Fruit fly (Drosophila melanogaster) whole organism, embryonic: Measurements from ENCODE around the gene Lrrk.

Experiments used
- Asciz ChIP-seq: fragments of 200-800 bp; sonication (Bioruptor generic); optimal IDR thresholded peaks from 2 replicates; lab custom pipeline; 2017; ENCODE audit warnings: missing biosample characterization, mild to moderate bottlenecking, missing genetic modification characterization, missing genetic modification reagents
- Atf-2 ChIP-seq: fragments of 200-800 bp; sonication (Bioruptor generic); optimal IDR thresholded peaks from 2 replicates; lab custom pipeline; 2016; ENCODE audit warnings: missing biosample characterization, missing genetic modification characterization
- Bgb ChIP-seq: fragments of 200-800 bp; sonication (Bioruptor generic); IDR thresholded peaks from 2 replicates; pipeline ENCODE4 v1.3.6; 2022; ENCODE audit warnings: missing biosample characterization, missing genetic modification characterization; ENCODE audit not compliant: partially characterized antibody
- CG10147 ChIP-seq: fragments of 200-800 bp; sonication (Bioruptor generic); optimal IDR thresholded peaks from 2 replicates; lab custom pipeline; 2019; ENCODE audit warnings: missing biosample characterization, mild to moderate bottlenecking, missing genetic modification characterization, moderate library complexity
- CG10565 ChIP-seq: fragments of 200-800 bp; sonication (Bioruptor generic); optimal IDR thresholded peaks from 3 replicates; lab custom pipeline; 2016; ENCODE audit warnings: missing biosample characterization, mild to moderate bottlenecking, missing genetic modification characterization
- CG11247 ChIP-seq: fragments of 200-800 bp; sonication (Bioruptor generic); IDR thresholded peaks from 2 replicates; pipeline ENCODE4 v1.3.6; 2022; ENCODE audit warnings: missing biosample characterization, missing genetic modification characterization
- CG11695 ChIP-seq: fragments of 200-800 bp; sonication (Bioruptor generic); IDR thresholded peaks from 3 replicates; pipeline ENCODE4 v1.3.6; 2022; ENCODE audit warnings: missing biosample characterization, missing genetic modification characterization
- CG12391 ChIP-seq: fragments of 200-800 bp; sonication (Bioruptor generic); optimal IDR thresholded peaks from 3 replicates; lab custom pipeline; 2018; ENCODE audit warnings: missing biosample characterization, mild to moderate bottlenecking, missing genetic modification characterization, moderate library complexity
- CG13624 ChIP-seq: fragments of 200-800 bp; sonication (Bioruptor generic); optimal IDR thresholded peaks from 2 replicates; lab custom pipeline; 2016; ENCODE audit warnings: missing biosample characterization, missing genetic modification characterization
- CG15269 ChIP-seq: fragments of 200-800 bp; sonication (Bioruptor generic); optimal IDR thresholded peaks from 2 replicates; lab custom pipeline; 2018; ENCODE audit warnings: missing biosample characterization, mild to moderate bottlenecking, missing genetic modification characterization, moderate library complexity
- CG31224 ChIP-seq: fragments of 200-800 bp; sonication (Bioruptor generic); IDR thresholded peaks from 2 replicates; pipeline ENCODE4 v1.3.6; 2022; ENCODE audit warnings: missing biosample characterization, missing genetic modification characterization
- CG3995 ChIP-seq: fragments of 200-800 bp; sonication (Bioruptor generic); optimal IDR thresholded peaks from 3 replicates; lab custom pipeline; 2016; ENCODE audit warnings: missing biosample characterization, missing genetic modification characterization
- CG42726 ChIP-seq: fragments of 200-800 bp; sonication (Bioruptor generic); IDR thresholded peaks from 2 replicates; pipeline ENCODE4 v1.3.6; 2022; ENCODE audit warnings: missing biosample characterization, missing genetic modification characterization; ENCODE audit not compliant: partially characterized antibody
- CG4282 ChIP-seq: fragments of 200-800 bp; sonication (Bioruptor generic); optimal IDR thresholded peaks from 2 replicates; lab custom pipeline; 2016; ENCODE audit warnings: missing biosample characterization, missing genetic modification characterization
- CG7963 ChIP-seq: fragments of 200-800 bp; sonication (Bioruptor generic); IDR thresholded peaks from 3 replicates; pipeline ENCODE4 v1.3.6; 2022; ENCODE audit warnings: missing biosample characterization, missing genetic modification characterization; ENCODE audit not compliant: partially characterized antibody
- CG8281 ChIP-seq: fragments of 200-800 bp; sonication (Bioruptor generic); optimal IDR thresholded peaks from 2 replicates; lab custom pipeline; 2018; ENCODE audit warnings: missing biosample characterization, mild to moderate bottlenecking, missing genetic modification characterization, moderate library complexity
- CkIIα-i1 ChIP-seq: fragments of 200-800 bp; sonication (Bioruptor generic); IDR thresholded peaks from 2 replicates; pipeline ENCODE4 v1.3.6; 2022; ENCODE audit warnings: missing biosample characterization, missing genetic modification characterization
- D19B ChIP-seq: fragments of 200-800 bp; sonication (Bioruptor generic); optimal IDR thresholded peaks from 2 replicates; lab custom pipeline; 2017; ENCODE audit warnings: missing biosample characterization, mild to moderate bottlenecking, missing genetic modification characterization
- Dbx ChIP-seq: fragments of 200-800 bp; sonication (Bioruptor generic); IDR thresholded peaks from 3 replicates; pipeline ENCODE4 v1.3.6; 2022; ENCODE audit warnings: missing biosample characterization, missing genetic modification characterization
- Dek ChIP-seq: fragments of 200-800 bp; sonication (Bioruptor generic); optimal IDR thresholded peaks from 3 replicates; lab custom pipeline; 2019; ENCODE audit warnings: missing biosample characterization, mild to moderate bottlenecking, missing genetic modification characterization, moderate library complexity
- HLH3B ChIP-seq: fragments of 200-800 bp; sonication (Bioruptor generic); IDR thresholded peaks from 2 replicates; pipeline ENCODE4 v1.3.6; 2022; ENCODE audit warnings: missing biosample characterization, missing genetic modification characterization
- Max ChIP-seq: fragments of 200-800 bp; sonication (Bioruptor generic); optimal IDR thresholded peaks from 2 replicates; lab custom pipeline; 2016; ENCODE audit warnings: missing biosample characterization, mild to moderate bottlenecking, missing genetic modification characterization
- Mrtf ChIP-seq: fragments of 200-800 bp; sonication (Bioruptor generic); IDR thresholded peaks from 3 replicates; pipeline ENCODE4 v1.3.6; 2022; ENCODE audit warnings: missing biosample characterization, missing genetic modification characterization
- NC2α ChIP-seq: fragments of 200-800 bp; sonication (Bioruptor generic); optimal IDR thresholded peaks from 2 replicates; lab custom pipeline; 2016; ENCODE audit warnings: missing biosample characterization, missing genetic modification characterization
- NFAT ChIP-seq: fragments of 200-800 bp; sonication (Bioruptor generic); IDR thresholded peaks from 2 replicates; pipeline ENCODE4 v1.3.6; 2022; ENCODE audit warnings: missing biosample characterization, missing genetic modification characterization
- Nf-YA ChIP-seq: fragments of 200-800 bp; sonication (Bioruptor generic); IDR thresholded peaks from 2 replicates; pipeline ENCODE4 v1.3.6; 2022; ENCODE audit warnings: missing biosample characterization, missing genetic modification characterization
- Sox100B ChIP-seq: fragments of 200-800 bp; sonication (Bioruptor generic); optimal IDR thresholded peaks from 3 replicates; lab custom pipeline; 2018; ENCODE audit warnings: missing biosample characterization, mild to moderate bottlenecking, missing genetic modification characterization
- Ssrp ChIP-seq: fragments of 200-800 bp; sonication (Bioruptor generic); optimal IDR thresholded peaks from 2 replicates; lab custom pipeline; 2018; ENCODE audit warnings: missing biosample characterization, mild to moderate bottlenecking, missing genetic modification characterization, moderate library complexity
- amos ChIP-seq: fragments of 200-800 bp; sonication (Bioruptor generic); IDR thresholded peaks from 2 replicates; pipeline ENCODE4 v1.3.6; 2022; ENCODE audit warnings: missing biosample characterization, missing genetic modification characterization; ENCODE audit not compliant: partially characterized antibody
- az2 ChIP-seq: fragments of 200-800 bp; sonication (Bioruptor generic); optimal IDR thresholded peaks from 3 replicates; lab custom pipeline; 2016; ENCODE audit warnings: missing biosample characterization, missing genetic modification characterization
- bigmax ChIP-seq: fragments of 200-800 bp; sonication (Bioruptor generic); optimal IDR thresholded peaks from 2 replicates; lab custom pipeline; 2018; ENCODE audit warnings: missing biosample characterization, mild to moderate bottlenecking, missing genetic modification characterization
- bsh ChIP-seq, 2 experiments: fragments of 200-800 bp; sonication (Bioruptor generic); optimal IDR thresholded peaks; 2 replicates each; lab custom pipeline; 2017 to 2018; ENCODE audit warnings: mild to moderate bottlenecking in 2 of 2, missing biosample characterization in 2 of 2, missing genetic modification characterization in 2 of 2, moderate library complexity in 1 of 2
- btn ChIP-seq: fragments of 200-800 bp; sonication (Bioruptor generic); optimal IDR thresholded peaks from 2 replicates; lab custom pipeline; 2016; ENCODE audit warnings: missing biosample characterization, missing genetic modification characterization
- chn ChIP-seq: fragments of 200-800 bp; sonication (Bioruptor generic); optimal IDR thresholded peaks from 2 replicates; lab custom pipeline; 2016; ENCODE audit warnings: missing biosample characterization, missing genetic modification characterization
- esg ChIP-seq: fragments of 200-800 bp; sonication (Bioruptor generic); conservative IDR thresholded peaks from 2 replicates; pipeline ENCODE4 v1.3.6; 2022; ENCODE audit warnings: missing biosample characterization, missing genetic modification characterization
- fd64A ChIP-seq: fragments of 200-800 bp; sonication (Bioruptor generic); optimal IDR thresholded peaks from 3 replicates; lab custom pipeline; 2018; ENCODE audit warnings: missing biosample characterization, mild to moderate bottlenecking, missing genetic modification characterization
- gro ChIP-seq: fragments of 200-800 bp; sonication (Bioruptor generic); optimal IDR thresholded peaks from 2 replicates; lab custom pipeline; 2016; ENCODE audit warnings: missing biosample characterization, missing genetic modification characterization
- kah ChIP-seq: fragments of 200-800 bp; sonication (Bioruptor generic); optimal IDR thresholded peaks from 2 replicates; lab custom pipeline; 2018; ENCODE audit warnings: missing biosample characterization, mild to moderate bottlenecking, missing genetic modification characterization
- luna ChIP-seq: fragments of 200-800 bp; sonication (Bioruptor generic); optimal IDR thresholded peaks from 2 replicates; lab custom pipeline; 2016; ENCODE audit warnings: missing biosample characterization, missing genetic modification characterization
- nerfin-1 ChIP-seq: fragments of 200-800 bp; sonication (Bioruptor generic); optimal IDR thresholded peaks from 3 replicates; lab custom pipeline; 2019; ENCODE audit warnings: missing biosample characterization, mild to moderate bottlenecking, missing genetic modification characterization, moderate library complexity
- nom ChIP-seq: fragments of 200-800 bp; sonication (Bioruptor generic); optimal IDR thresholded peaks from 2 replicates; lab custom pipeline; 2017; ENCODE audit warnings: missing biosample characterization, missing genetic modification characterization, mild to moderate bottlenecking, moderate library complexity, missing genetic modification reagents
- prd ChIP-seq, 3 experiments: fragments of >200 bp in 2 of 3; fragments of 200-800 bp in 1 of 3; sonication (Bioruptor generic) in 1 of 3; optimal IDR thresholded peaks in 2 of 3; IDR thresholded peaks in 1 of 3; 2 replicates in 2 of 3; 3 replicates in 1 of 3; pipeline versions ENCODE4 v1.3.6 to Lab custom; 2017 to 2022; ENCODE audit warnings: missing biosample characterization in 1 of 3, missing genetic modification characterization in 1 of 3
- repo ChIP-seq: fragments of 200-800 bp; sonication (Bioruptor generic); optimal IDR thresholded peaks from 2 replicates; lab custom pipeline; 2016; ENCODE audit warnings: missing biosample characterization, missing genetic modification characterization
- sc ChIP-seq, 3 experiments: fragments of >200 bp in 2 of 3; fragments of 200-800 bp in 1 of 3; sonication (Bioruptor generic) in 1 of 3; optimal IDR thresholded peaks; 2 replicates in 2 of 3; 3 replicates in 1 of 3; lab custom pipeline; 2017; ENCODE audit warnings: mild to moderate bottlenecking in 1 of 3, missing biosample characterization in 1 of 3, missing genetic modification characterization in 1 of 3, missing genetic modification reagents in 1 of 3
- so ChIP-seq: fragments of 200-800 bp; sonication (Bioruptor generic); IDR thresholded peaks from 3 replicates; pipeline ENCODE4 v1.3.6; 2022; ENCODE audit warnings: missing biosample characterization, missing genetic modification characterization
- trem ChIP-seq: fragments of 200-800 bp; optimal IDR thresholded peaks from 3 replicates; lab custom pipeline; 2019; ENCODE audit warnings: missing biosample characterization, mild to moderate bottlenecking, missing genetic modification characterization, moderate library complexity
- vnd ChIP-seq: fragments of 200-800 bp; sonication (Bioruptor generic); IDR thresholded peaks from 3 replicates; pipeline ENCODE4 v1.3.6; 2022; ENCODE audit warnings: missing biosample characterization, missing genetic modification characterization; ENCODE audit not compliant: partially characterized antibody

Lrrk gene

dm6 chr3R:20592517-20593462 lies 42.5 kb upstream of the Lrrk start, which contains the start of the genes Pus1 and bon (continued):
- TF ChIP-seq CG7963 (no peak), so (GFP tag; lab: Robert Waterston, UW) (no peak), Bgb (GFP tag; lab: Robert Waterston, UW) (peak; percentile 57), vnd (GFP tag; lab: Robert Waterston, UW) (no peak), CG11247 (no peak), Asciz (GFP tag; lab: Kevin White, UChicago) (no peak), esg (no peak), bigmax (GFP tag; lab: Kevin White, UChicago) (no peak), trem (peak; percentile 51), HLH3B (GFP tag; lab: Robert Waterston, UW) (no peak), CG11695 (GFP tag; lab: Robert Waterston, UW) (no peak), luna (GFP tag; lab: Kevin White, UChicago) (no peak), Nf-YA (GFP tag; lab: Robert Waterston, UW) (0 out of 2 replicates have a peak, but pooled peaks have one; percentile 8), CG42726 (GFP tag; lab: Robert Waterston, UW) (no peak), az2 (no peak), kah (GFP tag; lab: Kevin White, UChicago) (no peak), CG10565 (GFP tag; lab: Kevin White, UChicago) (no peak), CG15269 (tag; lab: Kevin White, UChicago) (peak; percentile 5), gro (GFP tag; lab: Kevin White, UChicago) (no peak), CG13624 (GFP tag; lab: Kevin White, UChicago) (peak; percentile 8), CG3995 (GFP tag; lab: Kevin White, UChicago) (no peak), Dek (tag; lab: Kevin White, UChicago) (no peak), CG4282 (no peak), bsh (GFP tag; optimal IDR thresholded peaks at IDR 0.05; lab: Kevin White, UChicago) (peak; percentile 2 to 7), NFAT (GFP tag; lab: Robert Waterston, UW) (0 out of 2 replicates have a peak, but pooled peaks have one; percentile 13), CG31224 (GFP tag; lab: Robert Waterston, UW) (no peak), sc (optimal IDR thresholded peaks at IDR 0.05; lab: Kevin White, UChicago) (no peak), sc (GFP tag; optimal IDR thresholded peaks at IDR 0.05; lab: Kevin White, UChicago) (no peak), Atf-2 (GFP tag; lab: Kevin White, UChicago) (no peak), D19B (no peak), amos (GFP tag; lab: Robert Waterston, UW) (peak; percentile 32; the same call in 1 of the 2 replicates), Dbx (GFP tag; lab: Robert Waterston, UW) (no peak), NC2α (no peak), btn (GFP tag; lab: Kevin White, UChicago) (no peak), fd64A (no peak), CG8281 (no peak), CkIIα-i1 (no peak), CG10147 (GFP tag; lab: Kevin White, UChicago) (no peak), chn (GFP tag; lab: Kevin White, UChicago) (peak; percentile 5), Sox100B (GFP tag; lab: Kevin White, UChicago) (no peak), nom (GFP tag; lab: Kevin White, UChicago) (no peak), nerfin-1 (tag; lab: Kevin White, UChicago) (peak; percentile 90), Ssrp (no peak), Mrtf (GFP tag; lab: Robert Waterston, UW) (no peak), CG12391 (peak; percentile 23), prd (optimal IDR thresholded peaks at IDR 0.05; lab: Kevin White, UChicago) (no peak), prd (GFP tag; IDR thresholded peaks at IDR 0.05; lab: Robert Waterston, UW) (peak; percentile 12; the same call in 1 of the 3 replicates), repo (GFP tag; lab: Kevin White, UChicago) (no peak), Max (peak; percentile 38)
